Worm (Caenorhabditis elegans) whole organism, young adult: ENCODE data around the gene dyf-3.

Experiments
- C06A6.2 ChIP-seq: fragments of 200-800 bp; sonication (Bioruptor generic); conservative IDR thresholded peaks from 2 replicates; pipeline ENCODE4 v1.3.6; 2022; ENCODE audit warnings: missing genetic modification characterization, missing compliant biosample characterization
- F52B5.7 ChIP-seq: sonication (generic microtip); optimal IDR thresholded peaks from 2 replicates; lab custom pipeline; 2016; ENCODE audit warnings: mild to moderate bottlenecking, missing genetic modification characterization, missing compliant biosample characterization
- F55B11.4 ChIP-seq: sonication (generic microtip); optimal IDR thresholded peaks from 2 replicates; lab custom pipeline; 2016; ENCODE audit warnings: missing compliant biosample characterization, missing genetic modification characterization, borderline replicate concordance; ENCODE audit not compliant: insufficient read depth
- F57A8.1 ChIP-seq: fragments of 200-800 bp; sonication (Bioruptor generic); optimal IDR thresholded peaks from 2 replicates; lab custom pipeline; 2018; ENCODE audit warnings: mild to moderate bottlenecking, missing genetic modification characterization, moderate library complexity, missing compliant biosample characterization
- F57C9.4 ChIP-seq: sonication (generic microtip); optimal IDR thresholded peaks from 2 replicates; lab custom pipeline; 2017; ENCODE audit warnings: mild to moderate bottlenecking, missing genetic modification characterization, missing compliant biosample characterization
- T07F8.4 ChIP-seq: sonication (generic microtip); optimal IDR thresholded peaks from 2 replicates; lab custom pipeline; 2016; ENCODE audit warnings: mild to moderate bottlenecking, missing genetic modification characterization, moderate library complexity, missing compliant biosample characterization
- Y53G8AR.9 ChIP-seq: fragments of 200-800 bp; sonication (Bioruptor generic); conservative IDR thresholded peaks from 2 replicates; pipeline ENCODE4 v1.3.6; 2022; ENCODE audit warnings: missing genetic modification reagents, missing genetic modification characterization, missing compliant biosample characterization
- ZK185.1 ChIP-seq: sonication (generic microtip); optimal IDR thresholded peaks from 2 replicates; lab custom pipeline; 2016; ENCODE audit warnings: mild to moderate bottlenecking, missing genetic modification characterization, missing compliant biosample characterization; ENCODE audit not compliant: poor library complexity, severe bottlenecking
- atf-7 ChIP-seq: sonication (generic microtip); optimal IDR thresholded peaks from 2 replicates; lab custom pipeline; 2017; ENCODE audit warnings: mild to moderate bottlenecking, missing genetic modification characterization, missing compliant biosample characterization
- bed-1 ChIP-seq: fragments of 200-800 bp; sonication (Bioruptor generic); IDR thresholded peaks from 2 replicates; pipeline ENCODE4 v1.3.6; 2022; ENCODE audit warnings: missing genetic modification reagents, missing genetic modification characterization, missing compliant biosample characterization
- ceh-100 ChIP-seq: fragments of 200-800 bp; sonication (Bioruptor generic); IDR thresholded peaks from 2 replicates; pipeline ENCODE4 v1.3.6; 2022; ENCODE audit warnings: missing genetic modification reagents, missing genetic modification characterization, missing compliant biosample characterization
- ceh-58 ChIP-seq: fragments of 200-800 bp; sonication (Bioruptor generic); IDR thresholded peaks from 2 replicates; pipeline ENCODE4 v1.3.6; 2022; ENCODE audit warnings: missing genetic modification characterization, missing compliant biosample characterization
- ceh-79 ChIP-seq: sonication (generic microtip); optimal IDR thresholded peaks from 2 replicates; lab custom pipeline; 2017; ENCODE audit warnings: mild to moderate bottlenecking, missing genetic modification characterization, missing compliant biosample characterization
- ceh-91 ChIP-seq: fragments of 200-800 bp; sonication (Bioruptor generic); IDR thresholded peaks from 2 replicates; pipeline ENCODE4 v1.3.6; 2022; ENCODE audit warnings: missing genetic modification reagents, missing genetic modification characterization, missing compliant biosample characterization
- dpff-1 ChIP-seq: sonication (generic microtip); optimal IDR thresholded peaks from 2 replicates; lab custom pipeline; 2017; ENCODE audit warnings: mild to moderate bottlenecking, missing genetic modification characterization, missing compliant biosample characterization
- efl-1 ChIP-seq: fragments of 150-350 bp; optimal IDR thresholded peaks from 2 replicates; lab custom pipeline; 2014; ENCODE audit warnings: missing biosample characterization, missing genetic modification reagents, missing genetic modification characterization
- egl-44 ChIP-seq: fragments of 200-800 bp; sonication (Bioruptor generic); IDR thresholded peaks from 2 replicates; pipeline ENCODE4 v1.3.6; 2022; ENCODE audit warnings: missing genetic modification reagents, missing genetic modification characterization, missing compliant biosample characterization
- hlh-26 ChIP-seq: fragments of 200-800 bp; sonication (Bioruptor generic); conservative IDR thresholded peaks from 2 replicates; pipeline ENCODE4 v1.3.6; 2022; ENCODE audit warnings: missing genetic modification reagents, missing genetic modification characterization, missing compliant biosample characterization
- hmg-20 ChIP-seq: fragments of 200-800 bp; sonication (Bioruptor generic); IDR thresholded peaks from 2 replicates; pipeline ENCODE4 v1.3.6; 2022; ENCODE audit warnings: missing genetic modification reagents, missing genetic modification characterization, missing compliant biosample characterization
- let-526 ChIP-seq: fragments of 200-800 bp; sonication (Bioruptor generic); IDR thresholded peaks from 2 replicates; pipeline ENCODE4 v1.3.6; 2022; ENCODE audit warnings: missing genetic modification reagents, missing genetic modification characterization, missing compliant biosample characterization
- lsl-1 ChIP-seq: fragments of 200-800 bp; sonication (Bioruptor generic); optimal IDR thresholded peaks from 2 replicates; lab custom pipeline; 2018; ENCODE audit warnings: mild to moderate bottlenecking, missing genetic modification characterization, moderate library complexity, missing compliant biosample characterization
- lsy-27 ChIP-seq: sonication (generic microtip); optimal IDR thresholded peaks from 2 replicates; lab custom pipeline; 2017; ENCODE audit warnings: missing genetic modification characterization, mild to moderate bottlenecking, missing compliant biosample characterization, antibody characterized with exemption, missing genotype, borderline replicate concordance; ENCODE audit not compliant: insufficient read depth
- madf-3 ChIP-seq: fragments of 200-800 bp; sonication (Bioruptor generic); IDR thresholded peaks from 2 replicates; pipeline ENCODE4 v1.3.6; 2022; ENCODE audit warnings: missing genetic modification reagents, missing genetic modification characterization, missing compliant biosample characterization
- mes-4 ChIP-seq: sonication (generic microtip); optimal IDR thresholded peaks from 2 replicates; lab custom pipeline; 2016; ENCODE audit warnings: missing genotype, missing genetic modification characterization, missing compliant biosample characterization
- nfya-1 ChIP-seq: sonication (generic microtip); optimal IDR thresholded peaks from 2 replicates; lab custom pipeline; 2017; ENCODE audit warnings: antibody characterized with exemption, missing compliant biosample characterization, missing genetic modification characterization, borderline replicate concordance; ENCODE audit not compliant: insufficient read depth
- nfya-2 ChIP-seq: fragments of 200-800 bp; sonication (Bioruptor generic); IDR thresholded peaks from 2 replicates; pipeline ENCODE4 v1.3.6; 2022; ENCODE audit warnings: missing genetic modification reagents, missing genetic modification characterization, missing compliant biosample characterization
- nhr-179 ChIP-seq: sonication (generic microtip); optimal IDR thresholded peaks from 2 replicates; lab custom pipeline; 2016; ENCODE audit warnings: mild to moderate bottlenecking, missing genetic modification characterization, missing compliant biosample characterization
- pbrm-1 ChIP-seq: fragments of 200-800 bp; sonication (Bioruptor generic); IDR thresholded peaks from 2 replicates; pipeline ENCODE4 v1.3.6; 2022; ENCODE audit warnings: missing genetic modification reagents, missing genetic modification characterization, missing compliant biosample characterization
- rec-8 ChIP-seq, 2 experiments: sonication (generic microtip); optimal IDR thresholded peaks; 2 replicates each; lab custom pipeline; 2016; ENCODE audit warnings: mild to moderate bottlenecking in 2 of 2, missing genetic modification characterization in 2 of 2, missing genetic modification reagents in 2 of 2, missing genotype in 2 of 2, missing biosample characterization in 1 of 2, missing compliant biosample characterization in 1 of 2, moderate library complexity in 1 of 2
- sea-2 ChIP-seq: fragments of 200-800 bp; sonication (Bioruptor generic); IDR thresholded peaks from 2 replicates; pipeline ENCODE4 v1.3.6; 2022; ENCODE audit warnings: missing genetic modification characterization, missing compliant biosample characterization
- unc-62 ChIP-seq: fragments of 150-350 bp; optimal IDR thresholded peaks from 2 replicates; lab custom pipeline; 2014; ENCODE audit warnings: missing biosample characterization, missing genetic modification reagents, missing genetic modification characterization
- zfh-2 ChIP-seq: fragments of 200-800 bp; sonication (Bioruptor generic); conservative IDR thresholded peaks from 2 replicates; pipeline ENCODE4 v1.3.6; 2022; ENCODE audit warnings: missing genetic modification reagents, missing genetic modification characterization, missing compliant biosample characterization
- ztf-18 ChIP-seq: sonication (generic microtip); optimal IDR thresholded peaks from 2 replicates; lab custom pipeline; 2016; ENCODE audit warnings: missing genotype, mild to moderate bottlenecking, missing genetic modification characterization, missing compliant biosample characterization
- ztf-28 ChIP-seq: fragments of 200-800 bp; sonication (Bioruptor generic); IDR thresholded peaks from 2 replicates; pipeline ENCODE4 v1.3.6; 2022; ENCODE audit warnings: missing genetic modification reagents, missing genetic modification characterization, missing compliant biosample characterization
- ztf-6 ChIP-seq: fragments of 200-800 bp; sonication (Bioruptor generic); IDR thresholded peaks from 2 replicates; pipeline ENCODE4 v1.3.6; 2022; ENCODE audit warnings: missing genetic modification reagents, missing genetic modification characterization, missing compliant biosample characterization

dyf-3 gene

DNA sequence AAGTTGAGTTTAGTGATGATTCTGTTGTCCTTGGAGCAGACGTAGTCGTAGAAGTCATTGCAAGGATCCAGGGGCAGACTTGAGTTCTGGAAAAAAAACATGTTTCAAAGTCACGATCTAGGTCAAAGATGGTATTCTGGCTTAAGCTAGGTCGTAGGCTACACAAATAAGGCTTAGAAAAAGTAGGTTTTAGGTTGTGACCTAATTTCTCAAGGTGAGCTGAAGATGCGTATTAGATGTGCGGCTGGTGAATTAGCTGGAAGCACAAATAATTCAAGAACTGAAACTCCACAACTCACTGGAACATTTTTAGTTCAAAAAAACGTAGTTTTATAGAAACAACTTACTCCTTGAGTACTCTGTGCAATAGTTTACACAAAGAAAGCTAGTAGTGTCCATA lies 45.1 kb upstream of the dyf-3 start, which contains the start of gene F09D12.2:
Gene F09D12.2, minus strand, starts transcription at position 101 of the 400 bp plus-strand sequence.
- no peak for TF ChIP-seq lsl-1 (GFP tag; lab: Kevin White, UChicago)
- TF ChIP-seq unc-62 (GFP tag; lab: Kevin White, UChicago): no peak
- TF ChIP-seq ceh-100 (GFP tag; lab: Robert Waterston, UW): no peak
- TF ChIP-seq hmg-20 (GFP tag; lab: Robert Waterston, UW): no peak
- TF ChIP-seq madf-3 (GFP tag; lab: Robert Waterston, UW): no peak
- TF ChIP-seq F55B11.4 (tag; lab: Kevin White, UChicago): no peak
- no peak for TF ChIP-seq rec-8 (tag; optimal IDR thresholded peaks at IDR 0.05; lab: Kevin White, UChicago)
- no peak for TF ChIP-seq atf-7
- no peak for TF ChIP-seq F57A8.1 (GFP tag; lab: Kevin White, UChicago)
- TF ChIP-seq dpff-1 (tag; lab: Kevin White, UChicago): no peak
- no peak for TF ChIP-seq let-526 (GFP tag; lab: Robert Waterston, UW)
- TF ChIP-seq Y53G8AR.9: no peak
- no peak for TF ChIP-seq ztf-6 (GFP tag; lab: Robert Waterston, UW)
- TF ChIP-seq ztf-28 (GFP tag; lab: Robert Waterston, UW): no peak

DNA sequence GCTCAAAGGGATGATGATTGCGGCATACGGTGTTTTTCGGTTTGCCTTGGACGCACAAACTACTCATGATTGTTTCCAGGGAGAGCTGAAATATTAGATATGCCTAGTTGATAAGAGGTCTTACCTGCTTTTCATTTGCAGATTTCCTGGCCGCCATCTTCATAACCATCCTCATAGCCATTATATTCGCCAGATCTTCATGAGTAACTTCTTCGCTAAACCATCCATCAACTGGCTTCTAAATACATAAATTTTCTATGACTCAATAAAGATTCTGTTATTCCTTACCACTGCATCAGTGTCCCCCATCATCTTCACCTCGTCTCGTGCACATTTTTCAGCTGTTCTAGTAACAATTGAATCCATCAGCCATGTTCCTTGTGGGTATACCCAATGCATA lies 43.5 kb upstream of the dyf-3 start:
- no peak for TF ChIP-seq nhr-179 (tag; lab: Kevin White, UChicago)

- TF ChIP-seq ztf-18 (tag; lab: Kevin White, UChicago): no peak
- TF ChIP-seq ceh-58 (GFP tag; lab: Robert Waterston, UW): no peak
- TF ChIP-seq bed-1: no peak
- no peak for TF ChIP-seq F52B5.7 (tag; lab: Kevin White, UChicago)
- no peak for TF ChIP-seq egl-44
- TF ChIP-seq ceh-91 (GFP tag; lab: Robert Waterston, UW): no peak
- TF ChIP-seq lsy-27 (tag; lab: Kevin White, UChicago): no peak
- TF ChIP-seq hlh-26 (GFP tag; lab: Robert Waterston, UW): no peak
- no peak for TF ChIP-seq nfya-2 (GFP tag; lab: Robert Waterston, UW)
- no peak for TF ChIP-seq sea-2
- no peak for TF ChIP-seq ZK185.1 (tag; lab: Kevin White, UChicago)
- TF ChIP-seq C06A6.2 (GFP tag; lab: Robert Waterston, UW): no peak
- TF ChIP-seq T07F8.4: no peak
- no peak for TF ChIP-seq ceh-79 (tag; lab: Kevin White, UChicago)
- TF ChIP-seq mes-4 (tag; lab: Kevin White, UChicago): no peak
Observed at ce11 chrIV:3440848-3441247, 41.8 kb upstream of the dyf-3 start, which contains the start of gene grd-10. Gene grd-10 (plus strand): TSS chrIV:3441055.

DNA sequence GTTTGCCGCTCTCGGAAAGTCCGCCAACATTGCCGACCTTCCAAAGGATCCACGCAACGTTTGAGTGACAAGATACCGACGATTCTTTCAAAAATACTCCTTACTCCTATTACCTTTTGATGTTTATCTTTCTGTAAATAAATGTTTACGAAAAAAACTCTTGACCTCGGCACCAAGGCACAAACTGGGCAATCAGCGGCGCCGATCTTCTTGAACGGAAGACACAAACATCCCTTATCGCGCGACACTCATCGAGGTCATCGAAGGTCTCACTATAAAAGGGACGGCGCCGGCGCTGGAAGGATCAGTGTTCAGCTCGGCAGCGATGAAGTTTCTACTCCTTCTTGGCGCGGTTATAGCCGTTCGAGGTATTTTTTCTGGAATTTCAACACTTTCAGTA lies 40.3 kb upstream of the dyf-3 start, which contains the start of gene grd-3:
Gene grd-3, plus strand, starts transcription at position 302 of the 400 bp plus-strand sequence.
- TF ChIP-seq F57C9.4 (tag; lab: Kevin White, UChicago) (no peak), efl-1 (GFP tag; lab: Kevin White, UChicago) (no peak), zfh-2 (0 out of 2 replicates have a peak, but pooled peaks have one; percentile 5), nfya-1 (tag; lab: Kevin White, UChicago) (no peak), pbrm-1 (GFP tag; lab: Robert Waterston, UW) (no peak)
